Fruit fly (Drosophila melanogaster) whole organism, embryonic: ENCODE data around the gene Cda5.
A peak's percentile ranks its signal among the peaks of the same experiment; 100 is the strongest.

Source experiments
- Atf6 ChIP-seq: fragments of 200-800 bp; sonication (Bioruptor generic); IDR thresholded peaks from 2 replicates; pipeline ENCODE4 v1.3.6; 2022; ENCODE audit warnings: missing biosample characterization, missing genetic modification characterization
- Awh ChIP-seq: fragments of 200-800 bp; sonication (Bioruptor generic); IDR thresholded peaks from 2 replicates; pipeline ENCODE4, ENCODE4 v1.3.6; 2022; ENCODE audit warnings: missing biosample characterization, missing genetic modification characterization
- B-H1 ChIP-seq: fragments of 200-800 bp; sonication (Bioruptor generic); IDR thresholded peaks from 3 replicates; pipeline ENCODE4 v1.3.6; 2022; ENCODE audit warnings: missing biosample characterization, missing genetic modification characterization
- BEAF-32 ChIP-seq: fragments of 200-800 bp; sonication (Bioruptor generic); optimal IDR thresholded peaks from 3 replicates; lab custom pipeline; 2017; ENCODE audit warnings: missing biosample characterization, missing genetic modification characterization, mild to moderate bottlenecking, moderate library complexity, missing genetic modification reagents
- C15 ChIP-seq: fragments of 200-800 bp; sonication (Bioruptor generic); IDR thresholded peaks from 3 replicates; pipeline ENCODE4 v1.3.6; 2022; ENCODE audit warnings: missing biosample characterization, missing genetic modification characterization
- CG11247 ChIP-seq: fragments of 200-800 bp; sonication (Bioruptor generic); IDR thresholded peaks from 2 replicates; pipeline ENCODE4 v1.3.6; 2022; ENCODE audit warnings: missing biosample characterization, missing genetic modification characterization
- CG12071 ChIP-seq: fragments of 200-800 bp; sonication (Bioruptor generic); optimal IDR thresholded peaks from 3 replicates; lab custom pipeline; 2018; ENCODE audit warnings: missing biosample characterization, mild to moderate bottlenecking, missing genetic modification characterization
- CG1233 ChIP-seq: fragments of 200-800 bp; sonication (Bioruptor generic); optimal IDR thresholded peaks from 4 replicates; lab custom pipeline; 2018; ENCODE audit warnings: missing biosample characterization, mild to moderate bottlenecking, missing genetic modification characterization
- CG13296 ChIP-seq: fragments of 200-800 bp; sonication (Bioruptor generic); optimal IDR thresholded peaks from 3 replicates; lab custom pipeline; 2018; ENCODE audit warnings: missing biosample characterization, mild to moderate bottlenecking, missing genetic modification characterization
- CG13775 ChIP-seq: fragments of 200-800 bp; sonication (Bioruptor generic); optimal IDR thresholded peaks from 3 replicates; lab custom pipeline; 2017; ENCODE audit warnings: missing biosample characterization, mild to moderate bottlenecking, missing genetic modification characterization
- CG18262 ChIP-seq: fragments of 200-800 bp; optimal IDR thresholded peaks from 3 replicates; lab custom pipeline; 2019; ENCODE audit warnings: missing biosample characterization, mild to moderate bottlenecking, missing genetic modification characterization, moderate library complexity
- CG18476 ChIP-seq: fragments of 200-800 bp; sonication (Bioruptor generic); optimal IDR thresholded peaks from 2 replicates; lab custom pipeline; 2016; ENCODE audit warnings: missing biosample characterization, mild to moderate bottlenecking, missing genetic modification characterization
- CG18764 ChIP-seq: fragments of 200-800 bp; sonication (Bioruptor generic); optimal IDR thresholded peaks from 3 replicates; lab custom pipeline; 2016; ENCODE audit warnings: missing biosample characterization, missing genetic modification characterization
- CG30020 ChIP-seq: fragments of 200-800 bp; optimal IDR thresholded peaks from 2 replicates; lab custom pipeline; 2019; ENCODE audit warnings: missing biosample characterization, mild to moderate bottlenecking, missing genetic modification characterization, moderate library complexity
- CG30403 ChIP-seq: fragments of 200-800 bp; sonication (Bioruptor generic); optimal IDR thresholded peaks from 3 replicates; lab custom pipeline; 2016; ENCODE audit warnings: missing biosample characterization, missing genetic modification characterization
- CG4730 ChIP-seq: fragments of 200-800 bp; sonication (Bioruptor generic); IDR thresholded peaks from 2 replicates; pipeline ENCODE4 v1.3.6; 2022; ENCODE audit warnings: missing biosample characterization, missing genetic modification characterization
- CG6254 ChIP-seq: fragments of 200-800 bp; sonication (Bioruptor generic); optimal IDR thresholded peaks from 3 replicates; lab custom pipeline; 2017; ENCODE audit warnings: mild to moderate bottlenecking, missing biosample characterization, missing genetic modification reagents, missing genetic modification characterization
- CG6683 ChIP-seq: fragments of 200-800 bp; sonication (Bioruptor generic); optimal IDR thresholded peaks from 2 replicates; lab custom pipeline; 2017; ENCODE audit warnings: missing biosample characterization, mild to moderate bottlenecking, missing genetic modification characterization, missing genetic modification reagents
- CG7963 ChIP-seq: fragments of 200-800 bp; sonication (Bioruptor generic); IDR thresholded peaks from 3 replicates; pipeline ENCODE4 v1.3.6; 2022; ENCODE audit warnings: missing biosample characterization, missing genetic modification characterization; ENCODE audit not compliant: partially characterized antibody
- CG7987 ChIP-seq: fragments of 200-800 bp; sonication (Bioruptor generic); optimal IDR thresholded peaks from 2 replicates; lab custom pipeline; 2018; ENCODE audit warnings: missing biosample characterization, mild to moderate bottlenecking, missing genetic modification characterization, moderate library complexity
- CG8924 ChIP-seq: fragments of 200-800 bp; optimal IDR thresholded peaks from 3 replicates; lab custom pipeline; 2019; ENCODE audit warnings: missing biosample characterization, mild to moderate bottlenecking, missing genetic modification characterization, moderate library complexity
- CG9609 ChIP-seq: fragments of 200-800 bp; sonication (Bioruptor generic); optimal IDR thresholded peaks from 3 replicates; lab custom pipeline; 2016; ENCODE audit warnings: missing biosample characterization, missing genetic modification characterization
- CoRest ChIP-seq: fragments of 200-800 bp; sonication (Bioruptor generic); optimal IDR thresholded peaks from 3 replicates; lab custom pipeline; 2018; ENCODE audit warnings: missing biosample characterization, mild to moderate bottlenecking, missing genetic modification characterization, moderate library complexity
- Dek ChIP-seq: fragments of 200-800 bp; sonication (Bioruptor generic); optimal IDR thresholded peaks from 3 replicates; lab custom pipeline; 2019; ENCODE audit warnings: missing biosample characterization, mild to moderate bottlenecking, missing genetic modification characterization, moderate library complexity
- Dip3 ChIP-seq: fragments of 200-800 bp; sonication (Bioruptor generic); optimal IDR thresholded peaks from 3 replicates; lab custom pipeline; 2016; ENCODE audit warnings: missing biosample characterization, missing genetic modification characterization
- Dll ChIP-seq: fragments of 200-800 bp; sonication (Bioruptor generic); IDR thresholded peaks from 4 replicates; pipeline ENCODE4 v1.3.6; 2022; ENCODE audit warnings: missing biosample characterization, missing genetic modification characterization; ENCODE audit not compliant: partially characterized antibody
- MBD-R2 ChIP-seq: fragments of 200-800 bp; sonication (Bioruptor generic); IDR thresholded peaks from 2 replicates; pipeline ENCODE4 v1.3.6; 2022; ENCODE audit warnings: missing biosample characterization, missing genetic modification characterization
- Max ChIP-seq: fragments of 200-800 bp; sonication (Bioruptor generic); optimal IDR thresholded peaks from 2 replicates; lab custom pipeline; 2016; ENCODE audit warnings: missing biosample characterization, mild to moderate bottlenecking, missing genetic modification characterization
- Mes4 ChIP-seq: fragments of 200-800 bp; sonication (Bioruptor generic); optimal IDR thresholded peaks from 2 replicates; lab custom pipeline; 2016; ENCODE audit warnings: missing biosample characterization, missing genetic modification characterization
- Sin3A ChIP-seq: fragments of >200 bp; optimal IDR thresholded peaks from 2 replicates; lab custom pipeline; 2018
- Sox102F ChIP-seq: fragments of 200-800 bp; sonication (Bioruptor generic); optimal IDR thresholded peaks from 2 replicates; lab custom pipeline; 2018; ENCODE audit warnings: missing biosample characterization, mild to moderate bottlenecking, missing genetic modification characterization, moderate library complexity
- br ChIP-seq: fragments of >200 bp; optimal IDR thresholded peaks from 2 replicates; lab custom pipeline; 2017
- bsh ChIP-seq, 2 experiments: fragments of 200-800 bp; sonication (Bioruptor generic); optimal IDR thresholded peaks; 2 replicates each; lab custom pipeline; 2017 to 2018; ENCODE audit warnings: mild to moderate bottlenecking in 2 of 2, missing biosample characterization in 2 of 2, missing genetic modification characterization in 2 of 2, moderate library complexity in 1 of 2
- dimm ChIP-seq: fragments of 200-800 bp; sonication (Bioruptor generic); IDR thresholded peaks from 2 replicates; pipeline ENCODE4 v1.3.6; 2022; ENCODE audit warnings: missing biosample characterization, missing genetic modification characterization
- dysf ChIP-seq: fragments of 200-800 bp; sonication (Bioruptor generic); IDR thresholded peaks from 3 replicates; pipeline ENCODE4 v1.3.6; 2022; ENCODE audit warnings: missing biosample characterization, missing genetic modification characterization
- en ChIP-seq: fragments of 200-800 bp; sonication (Bioruptor generic); optimal IDR thresholded peaks from 2 replicates; lab custom pipeline; 2016; ENCODE audit warnings: missing biosample characterization, missing genetic modification characterization
- eyg ChIP-seq: fragments of 200-800 bp; sonication (Bioruptor generic); optimal IDR thresholded peaks from 3 replicates; lab custom pipeline; 2016; ENCODE audit warnings: missing biosample characterization, missing genetic modification characterization
- fd102C ChIP-seq: fragments of 200-800 bp; sonication (Bioruptor generic); optimal IDR thresholded peaks from 2 replicates; lab custom pipeline; 2018; ENCODE audit warnings: missing biosample characterization, mild to moderate bottlenecking, missing genetic modification characterization, moderate library complexity
- hbn ChIP-seq: fragments of 200-800 bp; sonication (Bioruptor generic); IDR thresholded peaks from 2 replicates; pipeline ENCODE4 v1.3.6; 2022; ENCODE audit warnings: missing biosample characterization, missing genetic modification characterization; ENCODE audit not compliant: partially characterized antibody
- inv ChIP-seq: fragments of 200-800 bp; sonication (Bioruptor generic); IDR thresholded peaks from 2 replicates; pipeline ENCODE4 v1.3.6; 2022; ENCODE audit warnings: missing biosample characterization, missing genetic modification characterization; ENCODE audit not compliant: partially characterized antibody
- knrl ChIP-seq: fragments of 200-800 bp; sonication (Bioruptor generic); IDR thresholded peaks from 3 replicates; pipeline ENCODE4 v1.3.6; 2022; ENCODE audit warnings: missing biosample characterization, missing genetic modification characterization; ENCODE audit not compliant: partially characterized antibody
- lilli ChIP-seq: fragments of 200-800 bp; sonication (Bioruptor generic); optimal IDR thresholded peaks from 3 replicates; lab custom pipeline; 2016; ENCODE audit warnings: missing biosample characterization, missing genetic modification characterization
- lola ChIP-seq, 3 experiments: fragments of >200 bp in 2 of 3; fragments of 200-800 bp in 1 of 3; sonication (Bioruptor generic) in 1 of 3; optimal IDR thresholded peaks; 2 replicates each; lab custom pipeline; 2017 to 2019; ENCODE audit warnings: missing biosample characterization in 3 of 3, missing genetic modification characterization in 3 of 3, mild to moderate bottlenecking in 1 of 3, moderate library complexity in 1 of 3
- nerfin-1 ChIP-seq: fragments of 200-800 bp; sonication (Bioruptor generic); optimal IDR thresholded peaks from 3 replicates; lab custom pipeline; 2019; ENCODE audit warnings: missing biosample characterization, mild to moderate bottlenecking, missing genetic modification characterization, moderate library complexity
- org-1 ChIP-seq: fragments of 200-800 bp; sonication (Bioruptor generic); optimal IDR thresholded peaks from 2 replicates; lab custom pipeline; 2017; ENCODE audit warnings: missing biosample characterization, missing genetic modification characterization
- pb ChIP-seq: fragments of 200-800 bp; sonication (Bioruptor generic); optimal IDR thresholded peaks from 3 replicates; lab custom pipeline; 2016; ENCODE audit warnings: missing biosample characterization, missing genetic modification characterization
- sna ChIP-seq: fragments of 200-800 bp; sonication (Bioruptor generic); IDR thresholded peaks from 2 replicates; pipeline ENCODE4 v1.3.6; 2022; ENCODE audit warnings: missing biosample characterization, missing genetic modification characterization; ENCODE audit not compliant: partially characterized antibody
- tna ChIP-seq: fragments of 200-800 bp; sonication (Bioruptor generic); IDR thresholded peaks from 2 replicates; pipeline ENCODE4 v1.3.6; 2022; ENCODE audit warnings: missing biosample characterization, missing genetic modification characterization; ENCODE audit not compliant: partially characterized antibody
- twi ChIP-seq: fragments of 200-800 bp; optimal IDR thresholded peaks from 2 replicates; lab custom pipeline; 2019; ENCODE audit warnings: missing biosample characterization, mild to moderate bottlenecking, missing genetic modification characterization, moderate library complexity
- zen2 ChIP-seq: fragments of 200-800 bp; sonication (Bioruptor generic); IDR thresholded peaks from 3 replicates; pipeline ENCODE4 v1.3.6; 2022; ENCODE audit warnings: missing biosample characterization, missing genetic modification characterization; ENCODE audit not compliant: partially characterized antibody
- zfh2 ChIP-seq: fragments of 200-800 bp; sonication (Bioruptor generic); optimal IDR thresholded peaks from 2 replicates; lab custom pipeline; 2016; ENCODE audit warnings: missing biosample characterization, missing genetic modification characterization

Cda5 gene

DNA sequence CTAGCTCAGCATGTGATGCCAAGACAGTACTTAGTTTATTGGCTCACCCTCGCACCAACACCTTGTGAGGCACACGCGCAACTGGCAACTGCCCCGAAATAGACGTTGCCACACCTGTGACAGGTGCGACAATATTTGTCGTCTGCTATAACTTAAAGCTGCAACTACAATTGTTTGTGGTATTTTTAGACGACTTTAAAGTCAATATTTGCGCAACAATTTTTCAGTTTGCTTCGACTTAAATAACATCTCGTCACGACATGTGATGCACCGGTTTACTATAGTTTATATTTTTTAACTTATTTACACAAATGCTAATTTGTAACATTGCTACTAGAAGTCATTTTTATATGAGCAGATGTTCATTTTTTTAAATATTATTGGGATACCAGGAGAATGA, 16.0 kb upstream of the Cda5 start (continued):
- no peak for TF ChIP-seq dysf (GFP tag; lab: Robert Waterston, UW)
- TF ChIP-seq Mes4 (GFP tag; lab: Kevin White, UChicago): no peak
- TF ChIP-seq zen2: no peak
- TF ChIP-seq fd102C (GFP tag; lab: Kevin White, UChicago): no peak
- TF ChIP-seq CG6683: peak; percentile 53
- TF ChIP-seq CG7987 (GFP tag; lab: Kevin White, UChicago): peak; percentile 58
- no peak for TF ChIP-seq CG7963 (GFP tag; lab: Robert Waterston, UW)
- peak; percentile 68 for TF ChIP-seq CG1233 (GFP tag; lab: Kevin White, UChicago)
- no peak for TF ChIP-seq CG4730
- no peak for TF ChIP-seq CoRest
- TF ChIP-seq C15: no peak
- TF ChIP-seq nerfin-1 (tag; lab: Kevin White, UChicago): peak; percentile 55
- peak; percentile 61 for TF ChIP-seq org-1 (GFP tag; lab: Kevin White, UChicago)
- TF ChIP-seq Sox102F (GFP tag; lab: Kevin White, UChicago): peak; percentile 28
- TF ChIP-seq Max: no peak
- no peak for TF ChIP-seq Atf6
- peak; percentile 12 for TF ChIP-seq Dek
- TF ChIP-seq en (GFP tag; lab: Kevin White, UChicago): no peak
- TF ChIP-seq CG8924 (tag; lab: Kevin White, UChicago): peak; percentile 6
- peak; percentile 11 for TF ChIP-seq CG18262 (tag; lab: Kevin White, UChicago)
- no peak for TF ChIP-seq CG18476 (GFP tag; lab: Kevin White, UChicago)
- TF ChIP-seq CG30020: no peak
- no peak for TF ChIP-seq Dll (GFP tag; lab: Robert Waterston, UW)
- TF ChIP-seq CG9609 (GFP tag; lab: Kevin White, UChicago): no peak
- no peak for TF ChIP-seq br (lab: Kevin White, UChicago)
- TF ChIP-seq Sin3A (lab: Kevin White, UChicago): no peak
- TF ChIP-seq dimm (GFP tag; lab: Robert Waterston, UW): no peak
- no peak for TF ChIP-seq hbn
- no peak for TF ChIP-seq zfh2 (GFP tag; lab: Kevin White, UChicago)
- peak in 1 of 3 experiments; percentile 1 for TF ChIP-seq lola (GFP tag; optimal IDR thresholded peaks at IDR 0.05; lab: Kevin White, UChicago)
- no peak for TF ChIP-seq pb (GFP tag; lab: Kevin White, UChicago)
- no peak for TF ChIP-seq CG13775 (GFP tag; lab: Kevin White, UChicago)
- no peak for TF ChIP-seq Awh
- no peak for TF ChIP-seq twi
- peak; percentile 15 for TF ChIP-seq eyg (GFP tag; lab: Kevin White, UChicago)
- no peak for TF ChIP-seq Dip3 (GFP tag; lab: Kevin White, UChicago)
- TF ChIP-seq CG18764: peak; percentile 10
- TF ChIP-seq CG11247 (GFP tag; lab: Robert Waterston, UW): no peak
- TF ChIP-seq bsh (GFP tag; optimal IDR thresholded peaks at IDR 0.05; lab: Kevin White, UChicago): peak in 1 of 2 experiments; percentile 32
- no peak for TF ChIP-seq knrl (GFP tag; lab: Robert Waterston, UW)
- TF ChIP-seq MBD-R2 (GFP tag; lab: Robert Waterston, UW): no peak
- TF ChIP-seq lilli (GFP tag; lab: Kevin White, UChicago): peak; percentile 2
- peak; percentile 72 for TF ChIP-seq CG13296 (GFP tag; lab: Kevin White, UChicago)
- TF ChIP-seq CG12071 (GFP tag; lab: Kevin White, UChicago): peak; percentile 79
- peak; percentile 7 for TF ChIP-seq CG6254 (GFP tag; lab: Kevin White, UChicago)
- TF ChIP-seq inv (GFP tag; lab: Robert Waterston, UW): no peak
- TF ChIP-seq B-H1 (GFP tag; lab: Robert Waterston, UW): no peak
- TF ChIP-seq CG30403 (GFP tag; lab: Kevin White, UChicago): no peak
- TF ChIP-seq sna (GFP tag; lab: Robert Waterston, UW): no peak
- TF ChIP-seq BEAF-32 (GFP tag; lab: Kevin White, UChicago): no peak
- no peak for TF ChIP-seq tna
